Fruit fly (Drosophila melanogaster): ENCODE measurements around the gene Mat89Ba.

Gene Mat89Ba

DNA sequence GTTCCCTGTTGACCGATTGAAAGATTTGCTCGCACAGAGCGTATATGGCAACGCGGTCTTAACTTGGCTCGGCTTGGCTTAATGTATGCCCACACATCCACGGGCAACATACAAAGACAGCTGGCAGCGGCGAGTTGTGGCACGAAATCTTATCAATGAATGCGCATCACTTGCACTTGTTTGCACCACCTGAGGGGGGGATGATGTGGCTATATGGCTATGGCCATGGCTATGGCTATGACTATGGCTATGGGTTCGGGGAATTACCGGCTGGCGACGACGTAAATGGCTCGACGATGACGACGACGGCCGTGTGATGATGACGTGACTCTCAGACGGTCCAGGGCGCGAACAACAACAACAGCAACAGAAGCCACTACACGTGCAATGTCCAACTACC is 25.2 kb downstream of the Mat89Ba start:
- no peak for TF ChIP-seq Snoo (tag; optimal IDR thresholded peaks at IDR 0.05)
- TF ChIP-seq EcR (GFP tag; optimal IDR thresholded peaks at IDR 0.05) = peak; percentile 31
- TF ChIP-seq Ets98B (GFP tag; IDR thresholded peaks at IDR 0.05) = no peak
- peak; percentile 26 for TF ChIP-seq CG13204 (GFP tag; optimal IDR thresholded peaks at IDR 0.05)
- TF ChIP-seq gl (tag; optimal IDR thresholded peaks at IDR 0.05) = no peak

DNA sequence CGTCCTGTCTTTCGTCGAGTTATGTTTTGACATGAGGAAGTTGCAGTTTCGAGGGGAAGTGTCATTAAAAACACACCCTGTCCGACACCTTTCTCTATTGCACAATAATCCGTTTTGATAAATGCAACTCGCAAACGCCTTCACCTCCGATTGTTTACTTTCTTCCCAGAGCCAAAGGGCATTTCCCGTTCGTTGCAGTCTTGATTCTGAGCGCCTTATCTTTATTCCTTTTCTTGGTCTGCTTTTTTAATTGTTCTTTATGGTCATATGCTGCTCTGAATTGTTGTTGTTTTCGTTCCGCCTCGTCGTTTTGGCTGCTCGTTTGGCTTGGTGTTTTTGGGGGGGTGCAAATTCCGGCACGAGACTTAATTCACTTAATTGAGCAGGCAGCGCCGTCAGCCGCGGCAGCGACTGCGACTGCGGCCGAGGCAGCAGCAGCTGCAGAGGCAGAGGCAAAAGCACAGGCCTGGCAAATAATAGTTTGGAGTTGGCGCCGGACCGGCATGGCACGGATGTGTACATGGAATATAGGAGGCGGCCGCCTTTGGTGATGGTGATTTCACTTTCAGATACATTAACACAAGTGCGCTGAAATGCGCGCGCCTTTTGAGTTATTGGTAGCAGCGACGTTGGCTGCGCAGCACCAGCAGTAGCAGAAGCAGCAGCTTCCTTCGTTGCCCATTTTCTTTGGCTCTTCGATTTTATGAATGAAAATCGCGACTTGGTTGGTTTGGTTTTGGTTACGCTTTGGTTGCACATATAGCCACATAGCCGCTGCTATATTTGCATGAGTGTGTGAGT is 26.7 kb downstream of the Mat89Ba start:
- no peak for TF ChIP-seq Snoo (tag; optimal IDR thresholded peaks at IDR 0.05)

DNA sequence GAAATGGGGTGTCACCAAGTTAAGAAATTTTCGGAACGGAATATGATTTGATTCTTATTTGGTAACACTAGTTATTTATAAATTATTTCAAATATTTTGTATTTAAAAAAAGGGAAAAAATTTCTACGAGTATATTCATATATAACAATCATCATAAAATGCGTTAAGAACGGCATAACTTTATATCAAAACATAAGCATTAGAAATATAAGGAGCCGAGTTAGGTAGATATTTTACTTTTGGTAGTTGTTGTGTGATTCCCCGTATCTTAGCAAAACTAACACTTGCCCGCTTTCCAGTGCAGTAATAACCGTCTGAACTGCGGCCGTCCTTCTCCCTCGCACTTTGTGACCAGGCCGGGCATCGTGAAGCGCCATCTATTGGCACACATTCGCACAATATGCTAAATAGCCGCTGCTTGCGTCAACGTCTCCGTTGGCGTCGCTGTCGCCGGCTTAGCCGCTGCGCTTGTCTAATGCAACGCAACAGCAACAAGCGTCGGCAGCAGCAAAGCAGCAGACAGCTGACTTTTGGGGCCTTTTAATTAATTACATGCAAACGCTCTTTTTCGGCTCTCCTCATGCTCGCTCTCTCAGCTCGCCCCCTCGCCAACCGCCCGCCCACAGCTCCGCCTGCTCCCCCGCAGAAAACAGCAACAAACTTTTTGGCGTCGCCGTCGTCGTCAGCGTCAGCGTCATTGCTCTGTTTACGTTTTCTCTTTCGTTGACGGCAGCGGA is 27.8 kb downstream of the Mat89Ba start:
- TF ChIP-seq EcR (GFP tag; optimal IDR thresholded peaks at IDR 0.05) (no peak), CG8159 (tag; optimal IDR thresholded peaks at IDR 0.05) (no peak), gl (tag; optimal IDR thresholded peaks at IDR 0.05) (no peak), Snoo (tag; optimal IDR thresholded peaks at IDR 0.05) (no peak), CG4496 (GFP tag; IDR thresholded peaks at IDR 0.05) (0 out of 3 replicates have a peak, but pooled peaks have one; percentile 8), Ets98B (GFP tag; IDR thresholded peaks at IDR 0.05) (no peak; the same call in 1 of the 2 replicates), CG9948 (tag; optimal IDR thresholded peaks at IDR 0.05) (peak; percentile 11), CG10348 (GFP tag; IDR thresholded peaks at IDR 0.05) (no peak), CG34367 (tag; optimal IDR thresholded peaks at IDR 0.05) (no peak), CG13204 (GFP tag; optimal IDR thresholded peaks at IDR 0.05) (peak; percentile 18), Pif1B (GFP tag; optimal IDR thresholded peaks at IDR 0.05) (no peak), D1 (tag; optimal IDR thresholded peaks at IDR 0.05) (no peak), CG8301 (tag; optimal IDR thresholded peaks at IDR 0.05) (peak; percentile 26), fd96Ca (GFP tag; IDR thresholded peaks at IDR 0.05) (peak; percentile 35; the same call in 1 of the 3 replicates), rn (GFP tag; IDR thresholded peaks at IDR 0.05) (no peak), Pif1A (GFP tag; optimal IDR thresholded peaks at IDR 0.05) (peak; percentile 4), CG14655 (GFP tag; optimal IDR thresholded peaks at IDR 0.05) (peak; percentile 55), CG12605 (GFP tag; IDR thresholded peaks at IDR 0.05) (no peak; the same call in 1 of the 2 replicates), CG32121 (GFP tag; IDR thresholded peaks at IDR 0.05) (no peak; the same call in 1 of the 2 replicates), CG15710 (tag; optimal IDR thresholded peaks at IDR 0.05) (peak; percentile 12), CG17806 (tag; optimal IDR thresholded peaks at IDR 0.05) (no peak)

DNA sequence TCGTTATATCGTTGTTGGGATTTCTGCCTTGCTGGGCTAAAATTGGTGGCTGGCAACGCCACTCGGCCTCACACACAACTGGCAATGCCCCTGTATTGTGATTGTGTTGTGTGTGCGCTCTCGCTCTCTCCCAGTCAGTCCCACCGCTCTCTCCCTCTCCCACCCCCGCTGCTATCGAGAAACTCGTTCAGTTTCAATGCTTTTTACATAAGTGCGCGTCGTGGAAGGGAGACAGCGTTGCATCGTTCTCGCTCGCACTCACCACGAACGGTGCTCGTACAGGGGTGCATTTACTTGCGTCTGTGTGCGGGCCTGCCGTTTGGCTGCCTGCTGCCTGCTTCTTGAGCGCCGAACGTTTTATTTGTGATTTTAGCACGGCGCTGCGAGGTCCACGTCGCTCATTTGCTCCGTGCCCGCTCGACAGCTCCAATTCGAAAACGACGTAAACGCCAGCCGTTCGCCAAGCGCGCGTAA is 29.7 kb downstream of the Mat89Ba start:
- no peak for TF ChIP-seq CG14655 (GFP tag; optimal IDR thresholded peaks at IDR 0.05)
- no peak for TF ChIP-seq fd96Ca (GFP tag; IDR thresholded peaks at IDR 0.05)
- TF ChIP-seq Ets98B (GFP tag; IDR thresholded peaks at IDR 0.05) = no peak
- no peak for TF ChIP-seq CG32121 (GFP tag; IDR thresholded peaks at IDR 0.05)
- TF ChIP-seq CG9948 (tag; optimal IDR thresholded peaks at IDR 0.05) = peak; percentile 20
- TF ChIP-seq CG12605 (GFP tag; IDR thresholded peaks at IDR 0.05) = no peak
- TF ChIP-seq CG4496 (GFP tag; IDR thresholded peaks at IDR 0.05) = no peak
- peak; percentile 64 for TF ChIP-seq gl (tag; optimal IDR thresholded peaks at IDR 0.05)
- peak; percentile 33 for TF ChIP-seq CG8159 (tag; optimal IDR thresholded peaks at IDR 0.05)
- TF ChIP-seq CG8301 (tag; optimal IDR thresholded peaks at IDR 0.05) = peak; percentile 7
- no peak for TF ChIP-seq rn (GFP tag; IDR thresholded peaks at IDR 0.05)
- no peak for TF ChIP-seq CG10348 (GFP tag; IDR thresholded peaks at IDR 0.05)
- no peak for TF ChIP-seq CG17806 (tag; optimal IDR thresholded peaks at IDR 0.05)
- no peak for TF ChIP-seq D1 (tag; optimal IDR thresholded peaks at IDR 0.05)
- TF ChIP-seq Pif1B (GFP tag; optimal IDR thresholded peaks at IDR 0.05) = peak; percentile 66
- TF ChIP-seq EcR (GFP tag; optimal IDR thresholded peaks at IDR 0.05) = peak; percentile 96
- TF ChIP-seq CG13204 (GFP tag; optimal IDR thresholded peaks at IDR 0.05) = peak; percentile 97
- peak; percentile 15 for TF ChIP-seq CG34367 (tag; optimal IDR thresholded peaks at IDR 0.05)
- TF ChIP-seq Snoo (tag; optimal IDR thresholded peaks at IDR 0.05) = peak; percentile 37
- TF ChIP-seq Pif1A (GFP tag; optimal IDR thresholded peaks at IDR 0.05) = peak; percentile 71
- TF ChIP-seq CG15710 (tag; optimal IDR thresholded peaks at IDR 0.05) = peak; percentile 15

DNA sequence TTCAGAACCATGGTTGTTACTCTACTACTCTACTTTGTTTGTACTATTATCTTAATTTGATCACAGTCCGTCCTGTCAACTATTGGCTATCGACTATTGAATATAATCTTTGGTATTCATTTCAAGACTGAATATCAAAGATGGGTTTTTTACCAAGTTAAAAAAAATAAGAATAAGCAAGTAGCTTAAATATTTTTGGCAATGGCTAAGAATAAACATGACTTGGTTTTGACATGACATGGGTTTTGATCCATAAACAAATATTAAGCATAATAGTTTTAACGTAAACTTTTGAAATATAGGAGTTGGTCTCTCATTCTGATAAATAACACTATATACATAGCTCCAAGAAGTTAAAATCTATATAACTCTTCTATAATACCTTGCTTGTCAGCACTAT is 30.4 kb downstream of the Mat89Ba start:
- TF ChIP-seq gl (tag; optimal IDR thresholded peaks at IDR 0.05) (no peak), CG32121 (GFP tag; IDR thresholded peaks at IDR 0.05) (no peak), CG8301 (tag; optimal IDR thresholded peaks at IDR 0.05) (no peak), EcR (GFP tag; optimal IDR thresholded peaks at IDR 0.05) (no peak), CG15710 (tag; optimal IDR thresholded peaks at IDR 0.05) (no peak), Snoo (tag; optimal IDR thresholded peaks at IDR 0.05) (peak; percentile 26), CG13204 (GFP tag; optimal IDR thresholded peaks at IDR 0.05) (no peak), CG4496 (GFP tag; IDR thresholded peaks at IDR 0.05) (no peak), CG34367 (tag; optimal IDR thresholded peaks at IDR 0.05) (no peak), CG17806 (tag; optimal IDR thresholded peaks at IDR 0.05) (no peak), CG12605 (GFP tag; IDR thresholded peaks at IDR 0.05) (no peak), Ets98B (GFP tag; IDR thresholded peaks at IDR 0.05) (no peak), CG10348 (GFP tag; IDR thresholded peaks at IDR 0.05) (no peak), Pif1B (GFP tag; optimal IDR thresholded peaks at IDR 0.05) (no peak), rn (GFP tag; IDR thresholded peaks at IDR 0.05) (no peak), CG9948 (tag; optimal IDR thresholded peaks at IDR 0.05) (no peak), D1 (tag; optimal IDR thresholded peaks at IDR 0.05) (no peak), fd96Ca (GFP tag; IDR thresholded peaks at IDR 0.05) (no peak), CG14655 (GFP tag; optimal IDR thresholded peaks at IDR 0.05) (peak; percentile 35), CG8159 (tag; optimal IDR thresholded peaks at IDR 0.05) (peak; percentile 41), Pif1A (GFP tag; optimal IDR thresholded peaks at IDR 0.05) (no peak)

Data from whole organism, pupa.